Worm (Caenorhabditis elegans): ENCODE measurements around the gene acy-3.

Gene acy-3

ce11 chrIII:3773173-3773572 is 13.1 kb downstream of the acy-3 start, which contains the start of gene lec-4:
Gene lec-4, minus strand, starts transcription at chrIII:3773326.
- TF ChIP-seq pha-4 (GFP tag; IDR thresholded peaks at IDR 0.05) (no peak), pha-4 (tag; optimal IDR thresholded peaks at IDR 0.05) (peak; percentile 73), daf-16 (GFP tag; optimal IDR thresholded peaks at IDR 0.05) (peak in 1 of 2 experiments; percentile 82), daf-16 (tag; optimal IDR thresholded peaks at IDR 0.05) (peak; percentile 90), daf-19 (GFP tag; conservative IDR thresholded peaks at IDR 0.05) (no peak), nhr-11 (tag; optimal IDR thresholded peaks at IDR 0.05) (peak; percentile 69), ztf-11 (tag; optimal IDR thresholded peaks at IDR 0.05) (no peak), nhr-25 (tag; optimal IDR thresholded peaks at IDR 0.05; ENCODE audit: borderline replicate concordance, insufficient read depth) (peak; percentile 36), mdl-1 (tag; optimal IDR thresholded peaks at IDR 0.05) (peak in 1 of 2 experiments; percentile 61), mxl-3 (GFP tag; optimal IDR thresholded peaks at IDR 0.05) (no peak), hlh-30 (tag; optimal IDR thresholded peaks at IDR 0.05; ENCODE audit: insufficient read depth) (peak; percentile 26), nhr-76 (tag; optimal IDR thresholded peaks at IDR 0.05) (no peak), spr-1 (tag; optimal IDR thresholded peaks at IDR 0.05) (no peak), arid-1 (GFP tag; conservative IDR thresholded peaks at IDR 0.05) (no peak), nhr-28 (tag; optimal IDR thresholded peaks at IDR 0.05) (peak; percentile 16), ceh-28 (tag; optimal IDR thresholded peaks at IDR 0.05) (no peak), aha-1 (tag) (peak; percentile 98), pqm-1 (tag; optimal IDR thresholded peaks at IDR 0.05) (no peak), mes-2 (tag; optimal IDR thresholded peaks at IDR 0.05; ENCODE audit: poor library complexity, severe bottlenecking) (peak; percentile 57), hmg-1.1 (GFP tag; IDR thresholded peaks at IDR 0.05) (peak; percentile 29; the same call in 1 of the 2 replicates), sdz-12 (GFP tag; optimal IDR thresholded peaks at IDR 0.05) (no peak), nhr-6 (tag; optimal IDR thresholded peaks at IDR 0.05) (peak; percentile 77), mep-1 (tag; optimal IDR thresholded peaks at IDR 0.05) (peak; percentile 59), unc-62 (GFP tag; optimal IDR thresholded peaks at IDR 0.05 in 1 of 2) (peak in 1 of 2 experiments; percentile 79), unc-62 (tag; optimal IDR thresholded peaks at IDR 0.05) (no peak), lsy-2 (tag; optimal IDR thresholded peaks at IDR 0.05) (peak; percentile 24 to 53), hif-1 (tag; optimal IDR thresholded peaks at IDR 0.05) (no peak), daf-8 (GFP tag; IDR thresholded peaks at IDR 0.05) (no peak), ceh-62 (tag; optimal IDR thresholded peaks at IDR 0.05) (no peak), tag-97 (GFP tag; IDR thresholded peaks at IDR 0.05) (no peak), rbr-2 (tag; optimal IDR thresholded peaks at IDR 0.05) (peak; percentile 30), madf-9 (GFP tag; conservative IDR thresholded peaks at IDR 0.05) (no peak), zfp-3 (GFP tag; conservative IDR thresholded peaks at IDR 0.05) (no peak), hlh-11 (tag; optimal IDR thresholded peaks at IDR 0.05) (no peak), dve-1 (tag; optimal IDR thresholded peaks at IDR 0.05; ENCODE audit: insufficient read depth) (peak; percentile 76)

- TF ChIP-seq set-16 (GFP tag; IDR thresholded peaks at IDR 0.05), result peak; percentile 42
These were observed 15.9 kb downstream of the acy-3 start for ce11 chrIII:3770370-3770769.

ce11 chrIII:3768200-3768599 is 18.1 kb downstream of the acy-3 start, which contains the start of gene gmeb-3:
Gene gmeb-3, plus strand, starts transcription at chrIII:3768500.
- TF ChIP-seq tra-1 (GFP tag; IDR thresholded peaks at IDR 0.05) (no peak), egl-27 (tag; optimal IDR thresholded peaks at IDR 0.05) (no peak), nhr-111 (GFP tag; optimal IDR thresholded peaks at IDR 0.05) (no peak), ztf-11 (tag; optimal IDR thresholded peaks at IDR 0.05) (no peak)

Data from whole organism, L4 larva.